Worm (Caenorhabditis elegans) whole organism, early embryonic: ENCODE data around the gene srsx-35.

Experiments
- B0310.2 ChIP-seq: sonication (generic microtip); optimal IDR thresholded peaks from 2 replicates; lab custom pipeline; 2016; ENCODE audit warnings: mild to moderate bottlenecking, missing genetic modification characterization, missing compliant biosample characterization
- F13C5.2 ChIP-seq: sonication (generic microtip); optimal IDR thresholded peaks from 2 replicates; lab custom pipeline; 2017; ENCODE audit warnings: mild to moderate bottlenecking, missing genetic modification characterization, inconsistent platforms, missing compliant biosample characterization
- aly-1 ChIP-seq: sonication (generic microtip); optimal IDR thresholded peaks from 2 replicates; lab custom pipeline; 2016; ENCODE audit warnings: missing genetic modification characterization, missing compliant biosample characterization
- ama-1 ChIP-seq: fragments of 150-350 bp; optimal IDR thresholded peaks from 2 replicates; lab custom pipeline; 2014
- ceh-13 ChIP-seq: fragments of 200-800 bp; sonication (Bioruptor generic); optimal IDR thresholded peaks from 2 replicates; lab custom pipeline; 2018; ENCODE audit warnings: mild to moderate bottlenecking, missing genetic modification characterization, missing compliant biosample characterization
- ceh-36 ChIP-seq: sonication (generic microtip); optimal IDR thresholded peaks from 2 replicates; lab custom pipeline; 2016; ENCODE audit warnings: missing genetic modification characterization, inconsistent platforms, missing compliant biosample characterization
- ets-7 ChIP-seq: sonication (generic microtip); optimal IDR thresholded peaks from 2 replicates; lab custom pipeline; 2016; ENCODE audit warnings: missing genotype, missing genetic modification characterization, missing compliant biosample characterization
- flt-1 ChIP-seq: fragments of 200-800 bp; sonication (Bioruptor generic); IDR thresholded peaks from 2 replicates; pipeline ENCODE4 v1.3.6; 2022; ENCODE audit warnings: missing genetic modification characterization, missing compliant biosample characterization
- hmbx-1 ChIP-seq: sonication (generic microtip); optimal IDR thresholded peaks from 2 replicates; lab custom pipeline; 2016; ENCODE audit warnings: mild to moderate bottlenecking, missing genetic modification characterization, missing compliant biosample characterization
- hmg-4 ChIP-seq: fragments of 200-800 bp; sonication (Bioruptor generic); optimal IDR thresholded peaks from 2 replicates; lab custom pipeline; 2018; ENCODE audit warnings: mild to moderate bottlenecking, missing genetic modification characterization, missing compliant biosample characterization
- hnd-1 ChIP-seq: sonication (generic microtip); optimal IDR thresholded peaks from 2 replicates; lab custom pipeline; 2016; ENCODE audit warnings: missing genetic modification characterization, missing compliant biosample characterization
- pes-1 ChIP-seq: fragments of 200-800 bp; sonication (Bioruptor generic); IDR thresholded peaks from 2 replicates; pipeline ENCODE4 v1.3.6; 2022; ENCODE audit warnings: missing genetic modification reagents, missing genetic modification characterization, missing compliant biosample characterization
- scrt-1 ChIP-seq: fragments of 200-800 bp; sonication (Bioruptor generic); IDR thresholded peaks from 2 replicates; pipeline ENCODE4 v1.3.6; 2022; ENCODE audit warnings: missing genetic modification characterization, missing compliant biosample characterization
- sea-1 ChIP-seq: fragments of 200-800 bp; sonication (Bioruptor generic); conservative IDR thresholded peaks from 2 replicates; pipeline ENCODE4 v1.3.6; 2022; ENCODE audit warnings: missing genetic modification characterization, missing compliant biosample characterization
- tbx-11 ChIP-seq: fragments of 200-800 bp; sonication (Bioruptor generic); IDR thresholded peaks from 2 replicates; pipeline ENCODE4 v1.3.6; 2022; ENCODE audit warnings: missing genetic modification characterization, missing compliant biosample characterization
- tbx-37 ChIP-seq: fragments of 200-800 bp; sonication (Bioruptor generic); conservative IDR thresholded peaks from 2 replicates; pipeline ENCODE4 v1.3.6; 2022; ENCODE audit warnings: missing genetic modification reagents, missing genetic modification characterization, missing compliant biosample characterization
- tra-4 ChIP-seq: sonication (generic microtip); optimal IDR thresholded peaks from 2 replicates; lab custom pipeline; 2017; ENCODE audit warnings: missing genetic modification characterization, missing compliant biosample characterization

The srsx-35 gene

DNA sequence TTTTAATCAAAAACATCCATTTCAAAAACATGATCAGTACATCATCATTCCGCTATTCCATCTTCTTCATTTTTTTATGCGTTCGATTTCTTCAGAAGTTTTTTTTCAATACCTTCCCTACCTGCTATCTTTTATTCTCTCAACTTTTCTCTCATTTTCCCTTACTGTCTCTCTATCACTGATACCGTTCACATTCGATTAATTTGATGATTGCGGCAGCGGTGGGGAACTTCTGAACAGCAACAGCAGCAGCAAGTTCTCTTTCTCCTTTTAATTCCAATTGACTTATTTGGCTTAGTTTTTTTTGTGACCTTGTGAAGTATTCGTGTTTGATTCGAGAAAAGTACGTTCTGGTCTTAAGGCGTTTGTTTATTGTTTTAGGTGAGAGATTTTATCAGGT lies 32.4 kb upstream of the srsx-35 start:
- TF ChIP-seq ama-1 (lab: Kevin White, UChicago), result no peak
- no peak for TF ChIP-seq ceh-13
- no peak for TF ChIP-seq scrt-1
- TF ChIP-seq ets-7 (tag; lab: Kevin White, UChicago), result no peak
- no peak for TF ChIP-seq tra-4 (tag; lab: Kevin White, UChicago)

- TF ChIP-seq F13C5.2 (tag; lab: Kevin White, UChicago), result no peak
These were observed 29.3 kb upstream of the srsx-35 start for ce11 chrV:20651923-20652322.

- TF ChIP-seq tbx-11 (no peak), B0310.2 (tag; lab: Kevin White, UChicago) (no peak), aly-1 (tag; lab: Kevin White, UChicago) (no peak), sea-1 (no peak), hmg-4 (GFP tag; lab: Kevin White, UChicago) (no peak), ama-1 (lab: Kevin White, UChicago) (no peak), scrt-1 (no peak), hnd-1 (tag; lab: Kevin White, UChicago) (no peak), tra-4 (tag; lab: Kevin White, UChicago) (no peak), ceh-36 (tag; lab: Kevin White, UChicago) (no peak), tbx-37 (no peak), ceh-13 (no peak), F13C5.2 (tag; lab: Kevin White, UChicago) (no peak), hmbx-1 (tag; lab: Kevin White, UChicago) (no peak), pes-1 (GFP tag; lab: Robert Waterston, UW) (no peak), ets-7 (tag; lab: Kevin White, UChicago) (no peak)
These were observed 26.9 kb upstream of the srsx-35 start, which contains the start of gene mnr-1 for ce11 chrV:20654350-20654749. Gene mnr-1, plus strand, starts transcription at chrV:20654650.

DNA sequence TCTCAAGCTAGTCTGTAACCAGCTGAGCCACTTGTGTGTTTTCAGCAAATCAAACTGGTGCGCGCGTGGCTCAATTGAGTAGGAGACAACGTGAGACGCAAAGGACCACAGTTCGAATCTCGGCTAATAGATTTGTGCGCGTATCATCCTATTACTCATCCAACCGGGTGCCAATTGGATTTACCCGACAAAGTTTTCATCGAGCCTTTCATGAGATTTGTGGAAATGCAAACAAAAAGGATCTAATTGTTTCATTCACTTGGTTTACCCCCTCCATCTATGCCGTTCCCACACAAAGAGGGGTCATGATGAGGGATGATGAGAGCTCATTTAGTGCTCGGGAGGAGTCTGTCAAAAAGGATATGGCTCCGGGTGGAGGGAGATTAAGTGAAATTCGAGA lies 26.0 kb upstream of the srsx-35 start:
- TF ChIP-seq B0310.2 (tag; lab: Kevin White, UChicago) (no peak), flt-1 (no peak), F13C5.2 (tag; lab: Kevin White, UChicago) (no peak), ets-7 (tag; lab: Kevin White, UChicago) (no peak), hnd-1 (tag; lab: Kevin White, UChicago) (no peak), ceh-36 (tag; lab: Kevin White, UChicago) (no peak), aly-1 (tag; lab: Kevin White, UChicago) (no peak), hmg-4 (GFP tag; lab: Kevin White, UChicago) (no peak)

DNA sequence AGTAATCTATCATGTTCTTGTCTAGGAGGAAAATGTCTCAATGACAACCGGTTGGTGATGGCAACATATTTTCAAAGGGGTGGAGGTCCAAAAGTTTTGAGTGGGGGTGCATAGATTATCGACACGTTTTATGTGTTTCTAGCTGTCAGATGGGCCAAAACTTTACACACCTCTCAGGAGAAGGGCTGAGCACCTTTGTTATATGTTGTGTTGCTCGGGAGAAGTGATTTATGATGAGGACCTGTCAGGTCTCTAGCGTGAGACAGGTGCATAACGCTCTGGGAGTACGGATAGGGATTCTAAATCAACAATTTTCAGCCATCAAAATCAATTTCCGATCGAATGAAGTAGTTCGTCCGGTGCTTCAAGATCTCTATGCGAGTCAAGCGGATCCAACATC lies 24.6 kb upstream of the srsx-35 start:
- no peak for TF ChIP-seq pes-1 (GFP tag; lab: Robert Waterston, UW)
- TF ChIP-seq flt-1, result no peak
- no peak for TF ChIP-seq hnd-1 (tag; lab: Kevin White, UChicago)
- TF ChIP-seq tbx-11, result no peak
- TF ChIP-seq ets-7 (tag; lab: Kevin White, UChicago), result no peak
- TF ChIP-seq tra-4 (tag; lab: Kevin White, UChicago), result no peak
- no peak for TF ChIP-seq sea-1
- no peak for TF ChIP-seq ama-1 (lab: Kevin White, UChicago)
- no peak for TF ChIP-seq hmbx-1 (tag; lab: Kevin White, UChicago)
- TF ChIP-seq tbx-37, result no peak
- TF ChIP-seq ceh-13, result no peak
- TF ChIP-seq hmg-4 (GFP tag; lab: Kevin White, UChicago), result no peak
- TF ChIP-seq scrt-1, result no peak
- no peak for TF ChIP-seq ceh-36 (tag; lab: Kevin White, UChicago)
- TF ChIP-seq B0310.2 (tag; lab: Kevin White, UChicago), result no peak
- TF ChIP-seq aly-1 (tag; lab: Kevin White, UChicago), result no peak
- TF ChIP-seq F13C5.2 (tag; lab: Kevin White, UChicago), result no peak

DNA sequence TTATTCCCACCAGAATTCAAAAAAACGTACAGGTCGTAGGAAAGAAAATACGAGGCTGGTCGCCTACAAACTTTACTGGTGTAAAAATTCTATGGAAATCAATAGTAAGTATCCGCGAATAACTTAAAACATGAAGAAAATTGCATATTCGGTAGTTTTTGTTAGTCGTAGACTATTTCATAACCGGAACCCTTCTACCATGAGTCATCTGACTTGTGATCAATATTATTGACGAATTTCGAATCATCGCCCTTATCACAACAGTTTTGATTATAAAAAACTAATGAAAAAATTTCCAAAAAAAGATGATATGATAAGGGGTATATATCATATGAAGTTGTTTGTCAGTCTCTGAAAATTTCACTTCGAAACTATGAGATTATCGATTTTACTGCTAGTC lies 21.2 kb upstream of the srsx-35 start, which contains the start of gene W01F3.2:
Gene W01F3.2 (plus strand): TSS at position 301 of the 400 bp plus-strand sequence.
- no peak for TF ChIP-seq tbx-11
- no peak for TF ChIP-seq F13C5.2 (tag; lab: Kevin White, UChicago)
- no peak for TF ChIP-seq flt-1
- no peak for TF ChIP-seq hmg-4 (GFP tag; lab: Kevin White, UChicago)
- no peak for TF ChIP-seq scrt-1
- TF ChIP-seq tra-4 (tag; lab: Kevin White, UChicago), result no peak
- TF ChIP-seq aly-1 (tag; lab: Kevin White, UChicago), result no peak
- no peak for TF ChIP-seq hnd-1 (tag; lab: Kevin White, UChicago)
- TF ChIP-seq ceh-36 (tag; lab: Kevin White, UChicago), result no peak
- TF ChIP-seq hmbx-1 (tag; lab: Kevin White, UChicago), result no peak
- no peak for TF ChIP-seq pes-1 (GFP tag; lab: Robert Waterston, UW)
- TF ChIP-seq ets-7 (tag; lab: Kevin White, UChicago), result no peak
- no peak for TF ChIP-seq tbx-37
- TF ChIP-seq sea-1, result no peak
- TF ChIP-seq B0310.2 (tag; lab: Kevin White, UChicago), result no peak
- TF ChIP-seq ama-1 (lab: Kevin White, UChicago), result no peak
- no peak for TF ChIP-seq ceh-13

DNA sequence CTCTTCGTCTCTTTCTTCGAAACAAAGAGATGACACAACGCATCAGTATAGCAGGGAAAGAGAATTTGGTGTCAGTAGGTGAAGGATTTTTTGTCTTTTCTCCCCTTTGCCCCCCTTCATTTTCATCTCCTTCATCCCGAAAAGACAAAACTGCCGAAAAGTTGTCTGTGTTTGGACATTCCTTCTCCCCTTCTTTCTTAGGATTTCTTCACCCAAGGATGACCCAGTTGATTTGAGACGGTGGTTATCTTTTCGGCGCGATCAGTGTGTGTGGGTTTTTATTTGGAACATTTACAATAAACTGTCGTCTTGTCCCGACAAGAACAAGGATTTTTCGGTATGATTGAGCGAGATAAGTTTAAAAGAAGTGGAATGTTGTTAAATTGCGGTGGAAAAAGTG lies 18.7 kb upstream of the srsx-35 start:
- TF ChIP-seq sea-1 (no peak), aly-1 (tag; lab: Kevin White, UChicago) (no peak), hnd-1 (tag; lab: Kevin White, UChicago) (no peak), hmbx-1 (tag; lab: Kevin White, UChicago) (no peak), scrt-1 (no peak), pes-1 (GFP tag; lab: Robert Waterston, UW) (no peak), tbx-11 (no peak), ceh-36 (tag; lab: Kevin White, UChicago) (no peak), flt-1 (no peak), B0310.2 (tag; lab: Kevin White, UChicago) (no peak), tra-4 (tag; lab: Kevin White, UChicago) (no peak), tbx-37 (no peak), F13C5.2 (tag; lab: Kevin White, UChicago) (no peak), ets-7 (tag; lab: Kevin White, UChicago) (no peak), ceh-13 (no peak), ama-1 (lab: Kevin White, UChicago) (no peak), hmg-4 (GFP tag; lab: Kevin White, UChicago) (no peak)
